Worm (Caenorhabditis elegans) whole organism, L4 larva: Measurements from ENCODE around the gene nep-17.
A peak's percentile ranks its signal among the peaks of the same experiment; 100 is the strongest.

Experiments
- F10B5.3 ChIP-seq: sonication (generic microtip); optimal IDR thresholded peaks from 2 replicates; lab custom pipeline; 2016; ENCODE audit warnings: mild to moderate bottlenecking, missing genetic modification characterization, missing compliant biosample characterization
- F37D6.2 ChIP-seq: sonication (generic microtip); optimal IDR thresholded peaks from 2 replicates; lab custom pipeline; 2016; ENCODE audit warnings: mild to moderate bottlenecking, missing genetic modification characterization, missing compliant biosample characterization
- F49E8.2 ChIP-seq: sonication (generic microtip); optimal IDR thresholded peaks from 2 replicates; lab custom pipeline; 2016; ENCODE audit warnings: missing compliant biosample characterization, mild to moderate bottlenecking, missing genetic modification characterization, borderline replicate concordance
- R02D3.7 ChIP-seq: fragments of 150-350 bp; sonication (generic microtip); optimal IDR thresholded peaks from 3 replicates; lab custom pipeline; 2014; ENCODE audit warnings: missing biosample characterization, missing genetic modification characterization
- Y5F2A.4 ChIP-seq: fragments of 200-800 bp; sonication (Bioruptor generic); optimal IDR thresholded peaks from 2 replicates; lab custom pipeline; 2018; ENCODE audit warnings: mild to moderate bottlenecking, missing genetic modification characterization, missing compliant biosample characterization
- Y75B8A.6 ChIP-seq: fragments of 200-800 bp; sonication (Bioruptor generic); IDR thresholded peaks from 2 replicates; pipeline ENCODE4 v1.3.6; 2022; ENCODE audit warnings: missing genetic modification reagents, missing genetic modification characterization, missing compliant biosample characterization
- ZK337.2 ChIP-seq: fragments of 200-800 bp; sonication (Bioruptor generic); IDR thresholded peaks from 2 replicates; pipeline ENCODE4 v1.3.6; 2022; ENCODE audit warnings: missing genetic modification reagents, missing genetic modification characterization, missing compliant biosample characterization
- aha-1 ChIP-seq: fragments of 150-350 bp; peaks from one replicate; lab custom pipeline; 2014; ENCODE audit warnings: missing biosample characterization, missing genetic modification characterization
- ama-1 ChIP-seq: fragments of 150-350 bp; optimal IDR thresholded peaks from 2 replicates; lab custom pipeline; 2014; ENCODE audit warnings: inconsistent platforms, mixed read lengths
- arid-1 ChIP-seq: fragments of 200-800 bp; sonication (Bioruptor generic); conservative IDR thresholded peaks from 2 replicates; pipeline ENCODE4 v1.3.6; 2022; ENCODE audit warnings: missing genetic modification reagents, missing genetic modification characterization, missing compliant biosample characterization
- ceh-62 ChIP-seq: sonication (generic microtip); optimal IDR thresholded peaks from 2 replicates; lab custom pipeline; 2017; ENCODE audit warnings: missing biosample characterization, missing genetic modification characterization
- cey-2 ChIP-seq: sonication (generic microtip); optimal IDR thresholded peaks from 3 replicates; lab custom pipeline; 2017; ENCODE audit warnings: missing genetic modification characterization, mild to moderate bottlenecking, missing compliant biosample characterization, antibody characterized with exemption, borderline replicate concordance; ENCODE audit not compliant: insufficient read depth
- dmd-9 ChIP-seq: fragments of 200-800 bp; sonication (Bioruptor generic); IDR thresholded peaks from 2 replicates; pipeline ENCODE4 v1.3.6; 2022; ENCODE audit warnings: missing genetic modification reagents, missing genetic modification characterization, missing compliant biosample characterization
- dpl-1 ChIP-seq: fragments of 150-350 bp; optimal IDR thresholded peaks from 2 replicates; lab custom pipeline; 2014; ENCODE audit warnings: missing biosample characterization, missing genetic modification reagents, missing genetic modification characterization
- dve-1 ChIP-seq: sonication (generic microtip); optimal IDR thresholded peaks from 2 replicates; lab custom pipeline; 2017; ENCODE audit warnings: antibody characterized with exemption, mild to moderate bottlenecking, missing genetic modification characterization, missing compliant biosample characterization; ENCODE audit not compliant: insufficient read depth
- egl-27 ChIP-seq: sonication (generic microtip); optimal IDR thresholded peaks from 3 replicates; lab custom pipeline; 2017; ENCODE audit warnings: missing biosample characterization, missing genetic modification reagents, missing genetic modification characterization
- gei-8 ChIP-seq: fragments of 200-800 bp; sonication (Bioruptor generic); optimal IDR thresholded peaks from 2 replicates; lab custom pipeline; 2018; ENCODE audit warnings: mild to moderate bottlenecking, missing genetic modification characterization, missing compliant biosample characterization
- hif-1 ChIP-seq, 2 experiments: sonication (generic microtip); optimal IDR thresholded peaks; 2 replicates each; lab custom pipeline; 2016 to 2017; ENCODE audit warnings: missing compliant biosample characterization in 2 of 2, missing genetic modification characterization in 2 of 2, missing genetic modification reagents in 2 of 2, missing genotype in 2 of 2, mild to moderate bottlenecking in 1 of 2
- hlh-11 ChIP-seq: fragments of 200-800 bp; sonication (Bioruptor generic); optimal IDR thresholded peaks from 2 replicates; lab custom pipeline; 2018; ENCODE audit warnings: mild to moderate bottlenecking, missing genetic modification characterization, missing compliant biosample characterization
- hmg-1.1 ChIP-seq: fragments of 200-800 bp; sonication (Bioruptor generic); IDR thresholded peaks from 2 replicates; pipeline ENCODE4 v1.3.6; 2022; ENCODE audit warnings: missing genetic modification reagents, missing genetic modification characterization, missing compliant biosample characterization
- lim-7 ChIP-seq: fragments of 200-800 bp; sonication (Bioruptor generic); IDR thresholded peaks from 2 replicates; pipeline ENCODE4 v1.3.6; 2022; ENCODE audit warnings: missing genetic modification characterization, missing compliant biosample characterization
- lin-15B ChIP-seq: fragments of 150-350 bp; sonication (generic microtip); optimal IDR thresholded peaks from 3 replicates; lab custom pipeline; 2014; ENCODE audit warnings: missing biosample characterization, missing genetic modification characterization
- lin-29 ChIP-seq: fragments of 200-800 bp; sonication (Bioruptor generic); IDR thresholded peaks from 2 replicates; pipeline ENCODE4 v1.3.6; 2022; ENCODE audit warnings: missing genetic modification reagents, missing genetic modification characterization, missing compliant biosample characterization
- mdl-1 ChIP-seq, 2 experiments: fragments of 150-350 bp in 1 of 2; sonication (generic microtip) in 1 of 2; optimal IDR thresholded peaks; 2 replicates each; lab custom pipeline; 2014 to 2017; ENCODE audit warnings: missing biosample characterization in 2 of 2, missing genetic modification characterization in 2 of 2
- mes-2 ChIP-seq: sonication (generic microtip); optimal IDR thresholded peaks from 2 replicates; lab custom pipeline; 2016; ENCODE audit warnings: missing genotype, mild to moderate bottlenecking, missing genetic modification characterization, missing compliant biosample characterization; ENCODE audit not compliant: poor library complexity, severe bottlenecking
- mxl-3 ChIP-seq: fragments of 200-800 bp; sonication (Bioruptor generic); optimal IDR thresholded peaks from 2 replicates; lab custom pipeline; 2018; ENCODE audit warnings: mild to moderate bottlenecking, missing genetic modification characterization, missing compliant biosample characterization
- nhr-102 ChIP-seq: sonication (generic microtip); optimal IDR thresholded peaks from 2 replicates; lab custom pipeline; 2016; ENCODE audit warnings: mild to moderate bottlenecking, missing genetic modification characterization, moderate library complexity, missing compliant biosample characterization
- nhr-111 ChIP-seq: fragments of 200-800 bp; sonication (Bioruptor generic); optimal IDR thresholded peaks from 2 replicates; lab custom pipeline; 2018; ENCODE audit warnings: mild to moderate bottlenecking, missing genetic modification characterization, missing compliant biosample characterization
- nhr-25 ChIP-seq: sonication (generic microtip); optimal IDR thresholded peaks from 2 replicates; lab custom pipeline; 2017; ENCODE audit warnings: missing genetic modification characterization, mild to moderate bottlenecking, missing compliant biosample characterization, antibody characterized with exemption, moderate library complexity, borderline replicate concordance; ENCODE audit not compliant: insufficient read depth
- nhr-28 ChIP-seq: fragments of 150-350 bp; optimal IDR thresholded peaks from 2 replicates; lab custom pipeline; 2014; ENCODE audit warnings: missing biosample characterization, missing genetic modification characterization
- nhr-41 ChIP-seq: fragments of 200-800 bp; sonication (Bioruptor generic); IDR thresholded peaks from 2 replicates; pipeline ENCODE4 v1.3.6; 2022; ENCODE audit warnings: missing genetic modification reagents, missing genetic modification characterization, missing compliant biosample characterization
- nhr-42 ChIP-seq: fragments of 200-800 bp; sonication (Bioruptor generic); IDR thresholded peaks from 2 replicates; pipeline ENCODE4 v1.3.6; 2022; ENCODE audit warnings: missing genetic modification characterization, missing compliant biosample characterization
- nhr-48 ChIP-seq: sonication (generic microtip); optimal IDR thresholded peaks from 2 replicates; lab custom pipeline; 2016; ENCODE audit warnings: mild to moderate bottlenecking, missing genetic modification characterization, missing compliant biosample characterization
- nhr-6 ChIP-seq: fragments of 150-350 bp; optimal IDR thresholded peaks from 2 replicates; lab custom pipeline; 2014; ENCODE audit warnings: missing biosample characterization, missing genetic modification characterization
- pha-4 ChIP-seq, 2 experiments: fragments of 150-350 bp in 1 of 2; fragments of 200-800 bp in 1 of 2; sonication (Bioruptor generic) in 1 of 2; IDR thresholded peaks in 1 of 2; optimal IDR thresholded peaks in 1 of 2; 2 replicates each; pipeline versions ENCODE4 v1.3.6 to Lab custom; 2014 to 2022; ENCODE audit warnings: missing genetic modification characterization in 2 of 2, missing genetic modification reagents in 2 of 2, missing biosample characterization in 1 of 2, missing compliant biosample characterization in 1 of 2
- pqm-1 ChIP-seq: sonication (generic microtip); optimal IDR thresholded peaks from 2 replicates; lab custom pipeline; 2017; ENCODE audit warnings: missing biosample characterization, missing genetic modification characterization
- rbr-2 ChIP-seq: sonication (generic microtip); optimal IDR thresholded peaks from 2 replicates; lab custom pipeline; 2016; ENCODE audit warnings: missing genotype, missing genetic modification characterization, missing compliant biosample characterization
- sdz-12 ChIP-seq: fragments of 200-800 bp; sonication (Bioruptor generic); optimal IDR thresholded peaks from 2 replicates; lab custom pipeline; 2018; ENCODE audit warnings: mild to moderate bottlenecking, missing genetic modification characterization, missing compliant biosample characterization
- snpc-1.2 ChIP-seq: fragments of 200-800 bp; sonication (Bioruptor generic); IDR thresholded peaks from 2 replicates; pipeline ENCODE4 v1.3.6; 2022; ENCODE audit warnings: missing genetic modification reagents, missing genetic modification characterization, missing compliant biosample characterization
- snpc-4 ChIP-seq: fragments of 150-350 bp; optimal IDR thresholded peaks from 2 replicates; lab custom pipeline; 2014; ENCODE audit warnings: missing biosample characterization, missing genetic modification characterization
- tra-1 ChIP-seq: fragments of 200-800 bp; sonication (Bioruptor generic); IDR thresholded peaks from 2 replicates; pipeline ENCODE4 v1.3.6; 2022; ENCODE audit warnings: missing genetic modification reagents, missing genetic modification characterization, missing compliant biosample characterization
- unc-130 ChIP-seq: sonication (generic microtip); optimal IDR thresholded peaks from 2 replicates; lab custom pipeline; 2016; ENCODE audit warnings: missing genetic modification reagents, missing genetic modification characterization, missing compliant biosample characterization
- unc-39 ChIP-seq: sonication (generic microtip); optimal IDR thresholded peaks from 2 replicates; lab custom pipeline; 2017; ENCODE audit warnings: missing biosample characterization, missing genetic modification characterization
- vab-7 ChIP-seq: fragments of 200-800 bp; sonication (Bioruptor generic); IDR thresholded peaks from 2 replicates; pipeline ENCODE4 v1.3.6; 2022; ENCODE audit warnings: missing genetic modification reagents, missing genetic modification characterization, missing compliant biosample characterization
- zag-1 ChIP-seq: fragments of 150-350 bp; optimal IDR thresholded peaks from 2 replicates; lab custom pipeline; 2014; ENCODE audit warnings: missing biosample characterization, missing genetic modification characterization
- zfp-3 ChIP-seq: fragments of 200-800 bp; sonication (Bioruptor generic); conservative IDR thresholded peaks from 2 replicates; pipeline ENCODE4 v1.3.6; 2022; ENCODE audit warnings: missing genetic modification reagents, missing genetic modification characterization, missing compliant biosample characterization
- ztf-11 ChIP-seq: fragments of 150-350 bp; optimal IDR thresholded peaks from 2 replicates; lab custom pipeline; 2014; ENCODE audit warnings: missing biosample characterization, missing genetic modification characterization
- ztf-7 ChIP-seq: fragments of 150-350 bp; optimal IDR thresholded peaks from 2 replicates; lab custom pipeline; 2014; ENCODE audit warnings: missing biosample characterization, missing genetic modification characterization

Gene nep-17

ce11 chrII:13460592-13461395 lies 46.8 kb upstream of the nep-17 start, which contains the start of gene pqn-27:
TSS of gene pqn-27 (minus strand) at chrII:13460642.
- TF ChIP-seq egl-27 (tag; lab: Kevin White, UChicago) (no peak), unc-39 (no peak), ama-1 (peak; percentile 97), dmd-9 (GFP tag; lab: Robert Waterston, UW) (no peak), unc-130 (no peak), sdz-12 (GFP tag; lab: Kevin White, UChicago) (peak; percentile 2), hlh-11 (tag; lab: Kevin White, UChicago) (peak; percentile 87), ZK337.2 (GFP tag; lab: Robert Waterston, UW) (0 out of 2 replicates have a peak, but pooled peaks have one; percentile 30), aha-1 (tag; lab: Kevin White, UChicago) (peak; percentile 91), dpl-1 (GFP tag; lab: Kevin White, UChicago) (peak; percentile 49), snpc-1.2 (GFP tag; lab: Robert Waterston, UW) (0 out of 2 replicates have a peak, but pooled peaks have one; percentile 56), tra-1 (GFP tag; lab: Robert Waterston, UW) (no peak), arid-1 (GFP tag; lab: Robert Waterston, UW) (no peak; the same call in 1 of the 2 replicates), zag-1 (no peak), nhr-41 (GFP tag; lab: Robert Waterston, UW) (0 out of 2 replicates have a peak, but pooled peaks have one; percentile 22), snpc-4 (no peak), mxl-3 (GFP tag; lab: Kevin White, UChicago) (peak; percentile 72), F37D6.2 (tag; lab: Kevin White, UChicago) (no peak), R02D3.7 (no peak), nhr-25 (tag; lab: Kevin White, UChicago) (peak; percentile 13), hif-1 (tag; optimal IDR thresholded peaks at IDR 0.05; lab: Kevin White, UChicago) (peak; percentile 29 to 73), pqm-1 (tag; lab: Kevin White, UChicago) (no peak), nhr-28 (tag; lab: Kevin White, UChicago) (peak; percentile 77), ztf-7 (tag; lab: Kevin White, UChicago) (peak; percentile 40), Y5F2A.4 (GFP tag; lab: Kevin White, UChicago) (no peak), lim-7 (GFP tag; lab: Robert Waterston, UW) (no peak), vab-7 (0 out of 2 replicates have a peak, but pooled peaks have one; percentile 20), dve-1 (tag; lab: Kevin White, UChicago) (peak; percentile 81), rbr-2 (tag; lab: Kevin White, UChicago) (peak; percentile 57), lin-29 (0 out of 2 replicates have a peak, but pooled peaks have one; percentile 9), ceh-62 (tag; lab: Kevin White, UChicago) (no peak), ztf-11 (tag; lab: Kevin White, UChicago) (no peak), cey-2 (tag; lab: Kevin White, UChicago) (peak; percentile 22), mes-2 (peak; percentile 70), nhr-48 (peak; percentile 72), pha-4 (GFP tag; IDR thresholded peaks at IDR 0.05; lab: Robert Waterston, UW) (peak; percentile 55; the same call in 1 of the 2 replicates), pha-4 (tag; optimal IDR thresholded peaks at IDR 0.05; lab: Kevin White, UChicago) (no peak), F49E8.2 (tag; lab: Kevin White, UChicago) (no peak), nhr-6 (peak; percentile 73), zfp-3 (GFP tag; lab: Robert Waterston, UW) (peak; percentile 87), Y75B8A.6 (GFP tag; lab: Robert Waterston, UW) (peak; percentile 34; the same call in 1 of the 2 replicates), nhr-102 (tag; lab: Kevin White, UChicago) (peak; percentile 59), nhr-42 (GFP tag; lab: Robert Waterston, UW) (peak; percentile 70), mdl-1 (tag; optimal IDR thresholded peaks at IDR 0.05; lab: Kevin White, UChicago) (peak in 1 of 2 experiments; percentile 61), F10B5.3 (tag; lab: Kevin White, UChicago) (no peak), lin-15B (no peak), nhr-111 (GFP tag; lab: Kevin White, UChicago) (peak; percentile 53), gei-8 (GFP tag; lab: Kevin White, UChicago) (peak; percentile 47), hmg-1.1 (GFP tag; lab: Robert Waterston, UW) (peak; percentile 43)
